In the genomic region with DNA sequence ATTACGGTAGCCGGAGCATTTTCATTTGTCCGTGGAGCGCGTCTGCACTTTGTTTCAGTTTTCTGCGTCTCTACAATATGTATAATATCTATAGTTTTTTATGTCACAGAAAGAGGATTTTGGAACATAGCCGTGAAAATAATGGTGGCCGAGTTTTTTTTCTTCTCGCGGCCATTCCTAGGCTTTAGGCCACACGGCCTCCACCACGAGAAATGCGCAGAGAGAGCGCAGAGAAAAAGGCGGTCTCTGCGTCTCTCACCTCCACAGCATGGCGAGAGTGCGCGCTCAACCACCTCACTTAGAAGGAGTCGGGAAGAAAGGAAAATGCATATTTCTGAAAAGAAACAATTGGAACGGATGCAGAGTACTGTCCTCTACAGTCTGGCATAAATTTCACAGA, we compare ENCODE assay signal across 7 worm cellular contexts.
TF ChIP-seq lines count a peak whose summit lies in the region.
"Not testable (repeated sequence)": the region's sequence is repeated elsewhere in the genome, so short reads cannot be mapped to it uniquely, and the experiment has no call there.

No protein-coding gene starts in this region.

TF ChIP-seq in whole organism, L1 larva, 84 proteins besides CTCF, POLR2A, EP300 and RAD21 (continues in another document):
- TF ChIP-seq nhr-90 (tag; optimal IDR thresholded peaks at IDR 0.05; lab: Kevin White, UChicago; ENCODE audit: poor library complexity) (peak; percentile 16), unc-86 (tag; optimal IDR thresholded peaks at IDR 0.05; lab: Kevin White, UChicago) (peak; percentile 31), nhr-85 (tag; lab: Kevin White, UChicago) (peak; percentile 71), lir-3 (tag; optimal IDR thresholded peaks at IDR 0.05; lab: Kevin White, UChicago; ENCODE audit: poor library complexity) (peak; percentile 34), grh-1 (GFP tag; IDR thresholded peaks at IDR 0.05; lab: Robert Waterston, UW) (peak; percentile 77), unc-98 (GFP tag; IDR thresholded peaks at IDR 0.05; lab: Robert Waterston, UW) (peak; percentile 9; the same call in 1 of the 2 replicates), nhr-19 (GFP tag; conservative IDR thresholded peaks at IDR 0.05; lab: Robert Waterston, UW) (peak; percentile 80), tbx-2 (tag; optimal IDR thresholded peaks at IDR 0.05; lab: Kevin White, UChicago) (peak; percentile 26), isw-1 (GFP tag; IDR thresholded peaks at IDR 0.05; lab: Robert Waterston, UW) (peak; percentile 65), efl-1 (optimal IDR thresholded peaks at IDR 0.05; lab: Kevin White, UChicago) (peak; percentile 42 to 55), efl-1 (GFP tag; optimal IDR thresholded peaks at IDR 0.05 in 1 of 2; lab: Kevin White, UChicago) (peak; percentile 4 to 87), snu-23 (GFP tag; optimal IDR thresholded peaks at IDR 0.05; lab: Kevin White, UChicago) (peak; percentile 37)

TF ChIP-seq in whole organism, L2 larva, 48 proteins besides CTCF, POLR2A, EP300 and RAD21:
- TF ChIP-seq lsy-2 (tag; optimal IDR thresholded peaks at IDR 0.05; lab: Kevin White, UChicago), result peak; percentile 19 to 24
- peak; percentile 15 for TF ChIP-seq unc-55 (GFP tag; optimal IDR thresholded peaks at IDR 0.05; lab: Kevin White, UChicago)

TF ChIP-seq in whole organism, L4 larva, 104 proteins besides CTCF, POLR2A, EP300 and RAD21 (continues in another document):
- 0 out of 2 replicates have a peak, but pooled peaks have one; percentile 39 for TF ChIP-seq pha-4 (GFP tag; IDR thresholded peaks at IDR 0.05; lab: Robert Waterston, UW)
- not testable (repeated sequence) for TF ChIP-seq pha-4 (tag; optimal IDR thresholded peaks at IDR 0.05; lab: Kevin White, UChicago)
- TF ChIP-seq php-3 (GFP tag; IDR thresholded peaks at IDR 0.05; lab: Robert Waterston, UW), result 0 out of 2 replicates have a peak, but pooled peaks have one; percentile 63
- 0 out of 2 replicates have a peak, but pooled peaks have one; percentile 46 for TF ChIP-seq mdt-29 (GFP tag; IDR thresholded peaks at IDR 0.05; lab: Robert Waterston, UW)
- TF ChIP-seq snpc-1.2 (GFP tag; IDR thresholded peaks at IDR 0.05; lab: Robert Waterston, UW), result peak; percentile 23; the same call in 1 of the 2 replicates
- TF ChIP-seq zfp-3 (GFP tag; conservative IDR thresholded peaks at IDR 0.05; lab: Robert Waterston, UW), result peak; percentile 64; the same call in 1 of the 2 replicates
- TF ChIP-seq rbr-2 (tag; optimal IDR thresholded peaks at IDR 0.05; lab: Kevin White, UChicago), result peak; percentile 20
- TF ChIP-seq tra-1 (GFP tag; IDR thresholded peaks at IDR 0.05; lab: Robert Waterston, UW), result peak; percentile 73
- TF ChIP-seq dmd-6 (GFP tag; IDR thresholded peaks at IDR 0.05; lab: Robert Waterston, UW), result peak; percentile 62
- peak; percentile 66; the same call in 1 of the 2 replicates for TF ChIP-seq ctbp-1 (GFP tag; IDR thresholded peaks at IDR 0.05; lab: Robert Waterston, UW)
- TF ChIP-seq nhr-42 (GFP tag; IDR thresholded peaks at IDR 0.05; lab: Robert Waterston, UW), result peak; percentile 70; the same call in 1 of the 2 replicates
- TF ChIP-seq dmd-9 (GFP tag; IDR thresholded peaks at IDR 0.05; lab: Robert Waterston, UW), result 0 out of 2 replicates have a peak, but pooled peaks have one; percentile 65

TF ChIP-seq in whole organism, early embryonic, 17 proteins besides CTCF, POLR2A, EP300 and RAD21:
- TF ChIP-seq pes-1 (GFP tag; IDR thresholded peaks at IDR 0.05; lab: Robert Waterston, UW) (peak; percentile 66; the same call in 1 of the 2 replicates), sea-1 (GFP tag; conservative IDR thresholded peaks at IDR 0.05; lab: Robert Waterston, UW) (peak; percentile 71)

TF ChIP-seq in whole organism, late embryonic, 69 proteins besides CTCF, POLR2A, EP300 and RAD21:
- TF ChIP-seq ceh-2 (tag; optimal IDR thresholded peaks at IDR 0.05; lab: Kevin White, UChicago), result peak; percentile 22
- TF ChIP-seq ceh-31 (tag; optimal IDR thresholded peaks at IDR 0.05; lab: Kevin White, UChicago), result peak; percentile 44
- TF ChIP-seq C08G9.2 (tag; optimal IDR thresholded peaks at IDR 0.05; lab: Kevin White, UChicago), result peak; percentile 21
- TF ChIP-seq ets-4 (tag; optimal IDR thresholded peaks at IDR 0.05; lab: Kevin White, UChicago), result peak; percentile 5
- TF ChIP-seq sox-2 (GFP tag; IDR thresholded peaks at IDR 0.05; lab: Robert Waterston, UW), result 0 out of 2 replicates have a peak, but pooled peaks have one; percentile 19

TF ChIP-seq in whole organism, midembryonic, 9 proteins besides CTCF, POLR2A, EP300 and RAD21:
- peak; percentile 54; the same call in 1 of the 2 replicates for TF ChIP-seq klf-2 (GFP tag; conservative IDR thresholded peaks at IDR 0.05; lab: Robert Waterston, UW)
- 0 out of 2 replicates have a peak, but pooled peaks have one; percentile 15 for TF ChIP-seq ref-1 (GFP tag; conservative IDR thresholded peaks at IDR 0.05; lab: Robert Waterston, UW)
- TF ChIP-seq ztf-23 (GFP tag; IDR thresholded peaks at IDR 0.05; lab: Robert Waterston, UW), result peak; percentile 81
TF ChIP-seq in whole organism, midembryonic: peak in this region for 3; not testable (repeated sequence) for 6.

TF ChIP-seq in whole organism, young adult, 124 proteins besides CTCF, POLR2A, EP300 and RAD21:
- 0 out of 2 replicates have a peak, but pooled peaks have one; percentile 27 for TF ChIP-seq lir-1 (GFP tag; conservative IDR thresholded peaks at IDR 0.05; lab: Robert Waterston, UW)
- peak; percentile 81 for TF ChIP-seq K11D2.4 (GFP tag; IDR thresholded peaks at IDR 0.05; lab: Robert Waterston, UW)
- peak; percentile 31 for TF ChIP-seq lin-40 (tag; optimal IDR thresholded peaks at IDR 0.05; lab: Kevin White, UChicago)
- TF ChIP-seq mcd-1 (GFP tag; IDR thresholded peaks at IDR 0.05; lab: Robert Waterston, UW), result peak; percentile 92
- peak; percentile 62 for TF ChIP-seq ceh-100 (GFP tag; IDR thresholded peaks at IDR 0.05; lab: Robert Waterston, UW)
- TF ChIP-seq nfyb-1 (GFP tag; IDR thresholded peaks at IDR 0.05; lab: Robert Waterston, UW), result peak; percentile 78
- TF ChIP-seq hmg-1.2 (GFP tag; IDR thresholded peaks at IDR 0.05; lab: Robert Waterston, UW), result peak; percentile 93
- peak; percentile 50; the same call in 1 of the 2 replicates for TF ChIP-seq ceh-91 (GFP tag; IDR thresholded peaks at IDR 0.05; lab: Robert Waterston, UW)
- 0 out of 2 replicates have a peak, but pooled peaks have one; percentile 31 for TF ChIP-seq attf-3 (GFP tag; conservative IDR thresholded peaks at IDR 0.05; lab: Robert Waterston, UW)
- TF ChIP-seq Y56A3A.18 (GFP tag; IDR thresholded peaks at IDR 0.05; lab: Robert Waterston, UW), result 0 out of 2 replicates have a peak, but pooled peaks have one; percentile 28
- TF ChIP-seq let-607 (tag; optimal IDR thresholded peaks at IDR 0.05; lab: Kevin White, UChicago), result peak in 1 of 2 experiments; percentile 46
- TF ChIP-seq egrh-3 (GFP tag; IDR thresholded peaks at IDR 0.05; lab: Robert Waterston, UW), result peak; percentile 50; the same call in 1 of the 2 replicates
- peak; percentile 88 for TF ChIP-seq ztf-18 (tag; optimal IDR thresholded peaks at IDR 0.05; lab: Kevin White, UChicago)
- peak; percentile 55; the same call in 1 of the 2 replicates for TF ChIP-seq C17E4.6 (GFP tag; IDR thresholded peaks at IDR 0.05; lab: Robert Waterston, UW)
